Worm (Caenorhabditis elegans) whole organism, young adult: ENCODE measurements around the gene tsfm-1.

ENCODE experiments used
- B0261.1 ChIP-seq: sonication (generic microtip); optimal IDR thresholded peaks from 2 replicates; lab custom pipeline; 2016; ENCODE audit warnings: mild to moderate bottlenecking, missing genetic modification characterization, moderate library complexity, missing compliant biosample characterization
- F22D6.2 ChIP-seq: sonication (generic microtip); optimal IDR thresholded peaks from 2 replicates; lab custom pipeline; 2016; ENCODE audit warnings: mild to moderate bottlenecking, missing genetic modification characterization, missing compliant biosample characterization
- F33H1.4 ChIP-seq: fragments of 200-800 bp; sonication (Bioruptor generic); IDR thresholded peaks from 2 replicates; pipeline ENCODE4 v1.3.6; 2022; ENCODE audit warnings: missing genetic modification reagents, missing genetic modification characterization, missing compliant biosample characterization
- F37B4.10 ChIP-seq: fragments of 200-800 bp; sonication (Bioruptor generic); IDR thresholded peaks from 2 replicates; pipeline ENCODE4 v1.3.6; 2022; ENCODE audit warnings: missing genetic modification characterization, missing compliant biosample characterization
- F39B2.1 ChIP-seq: fragments of 200-800 bp; sonication (Bioruptor generic); IDR thresholded peaks from 2 replicates; pipeline ENCODE4 v1.3.6; 2022; ENCODE audit warnings: missing genetic modification reagents, missing genetic modification characterization, missing compliant biosample characterization
- F57C9.4 ChIP-seq: sonication (generic microtip); optimal IDR thresholded peaks from 2 replicates; lab custom pipeline; 2017; ENCODE audit warnings: mild to moderate bottlenecking, missing genetic modification characterization, missing compliant biosample characterization
- K12H6.12 ChIP-seq: fragments of 200-800 bp; sonication (Bioruptor generic); optimal IDR thresholded peaks from 2 replicates; lab custom pipeline; 2018; ENCODE audit warnings: mild to moderate bottlenecking, missing genetic modification characterization, missing compliant biosample characterization
- Y53G8AR.9 ChIP-seq: fragments of 200-800 bp; sonication (Bioruptor generic); conservative IDR thresholded peaks from 2 replicates; pipeline ENCODE4 v1.3.6; 2022; ENCODE audit warnings: missing genetic modification reagents, missing genetic modification characterization, missing compliant biosample characterization
- Y56A3A.18 ChIP-seq: fragments of 200-800 bp; sonication (Bioruptor generic); IDR thresholded peaks from 2 replicates; pipeline ENCODE4 v1.3.6; 2022; ENCODE audit warnings: missing genetic modification reagents, missing genetic modification characterization, missing compliant biosample characterization
- ZK185.1 ChIP-seq: sonication (generic microtip); optimal IDR thresholded peaks from 2 replicates; lab custom pipeline; 2016; ENCODE audit warnings: mild to moderate bottlenecking, missing genetic modification characterization, missing compliant biosample characterization; ENCODE audit not compliant: poor library complexity, severe bottlenecking
- aptf-3 ChIP-seq: fragments of 200-800 bp; sonication (Bioruptor generic); IDR thresholded peaks from 2 replicates; pipeline ENCODE4 v1.3.6; 2022; ENCODE audit warnings: missing genetic modification characterization, missing compliant biosample characterization
- attf-3 ChIP-seq: fragments of 200-800 bp; sonication (Bioruptor generic); conservative IDR thresholded peaks from 2 replicates; pipeline ENCODE4 v1.3.6; 2022; ENCODE audit warnings: missing genetic modification reagents, missing genetic modification characterization, missing compliant biosample characterization
- attf-6 ChIP-seq: fragments of 200-800 bp; sonication (Bioruptor generic); IDR thresholded peaks from 2 replicates; pipeline ENCODE4 v1.3.6; 2022; ENCODE audit warnings: missing genetic modification reagents, missing genetic modification characterization, missing compliant biosample characterization
- cebp-1 ChIP-seq, 2 experiments: fragments of 200-800 bp in 1 of 2; sonication (Bioruptor generic) in 1 of 2; sonication (generic microtip) in 1 of 2; IDR thresholded peaks in 1 of 2; optimal IDR thresholded peaks in 1 of 2; 2 replicates each; pipeline versions ENCODE4 v1.3.6 to Lab custom; 2017 to 2022; ENCODE audit warnings: missing compliant biosample characterization in 2 of 2, missing genetic modification characterization in 2 of 2, mild to moderate bottlenecking in 1 of 2, missing genetic modification reagents in 1 of 2, moderate library complexity in 1 of 2
- cebp-2 ChIP-seq: fragments of 200-800 bp; sonication (Bioruptor generic); IDR thresholded peaks from 2 replicates; pipeline ENCODE4 v1.3.6; 2022; ENCODE audit warnings: missing genetic modification characterization, missing compliant biosample characterization
- ceh-91 ChIP-seq: fragments of 200-800 bp; sonication (Bioruptor generic); IDR thresholded peaks from 2 replicates; pipeline ENCODE4 v1.3.6; 2022; ENCODE audit warnings: missing genetic modification reagents, missing genetic modification characterization, missing compliant biosample characterization
- dox-1 ChIP-seq: fragments of 200-800 bp; sonication (Bioruptor generic); IDR thresholded peaks from 2 replicates; pipeline ENCODE4 v1.3.6; 2022; ENCODE audit warnings: missing genetic modification reagents, missing genetic modification characterization, missing compliant biosample characterization
- dpl-1 ChIP-seq: fragments of 150-350 bp; optimal IDR thresholded peaks from 2 replicates; lab custom pipeline; 2014; ENCODE audit warnings: missing biosample characterization, missing genetic modification reagents, missing genetic modification characterization
- efl-1 ChIP-seq: fragments of 150-350 bp; optimal IDR thresholded peaks from 2 replicates; lab custom pipeline; 2014; ENCODE audit warnings: missing biosample characterization, missing genetic modification reagents, missing genetic modification characterization
- egl-18 ChIP-seq: fragments of 200-800 bp; sonication (Bioruptor generic); IDR thresholded peaks from 2 replicates; pipeline ENCODE4 v1.3.6; 2022; ENCODE audit warnings: missing genetic modification reagents, missing genetic modification characterization, missing compliant biosample characterization
- ets-4 ChIP-seq: fragments of 200-800 bp; sonication (Bioruptor generic); optimal IDR thresholded peaks from 2 replicates; lab custom pipeline; 2018; ENCODE audit warnings: mild to moderate bottlenecking, missing genetic modification characterization, missing compliant biosample characterization
- him-1 ChIP-seq: sonication (generic microtip); optimal IDR thresholded peaks from 2 replicates; lab custom pipeline; 2016; ENCODE audit warnings: missing genotype, missing genetic modification reagents, missing genetic modification characterization, missing compliant biosample characterization
- hlh-12 ChIP-seq: sonication (generic microtip); optimal IDR thresholded peaks from 2 replicates; lab custom pipeline; 2016; ENCODE audit warnings: missing genetic modification characterization, missing compliant biosample characterization
- lag-1 ChIP-seq: fragments of 200-800 bp; sonication (Bioruptor generic); IDR thresholded peaks from 2 replicates; pipeline ENCODE4 v1.3.6; 2022; ENCODE audit warnings: missing genetic modification reagents, missing genetic modification characterization, missing compliant biosample characterization
- lir-1 ChIP-seq: fragments of 200-800 bp; sonication (Bioruptor generic); conservative IDR thresholded peaks from 2 replicates; pipeline ENCODE4 v1.3.6; 2022; ENCODE audit warnings: missing genetic modification reagents, missing genetic modification characterization, missing compliant biosample characterization
- madf-6 ChIP-seq: fragments of 200-800 bp; sonication (Bioruptor generic); IDR thresholded peaks from 2 replicates; pipeline ENCODE4 v1.3.6; 2022; ENCODE audit warnings: missing genetic modification reagents, missing genetic modification characterization, missing compliant biosample characterization
- mcd-1 ChIP-seq: fragments of 200-800 bp; sonication (Bioruptor generic); IDR thresholded peaks from 2 replicates; pipeline ENCODE4 v1.3.6; 2022; ENCODE audit warnings: missing genetic modification reagents, missing genetic modification characterization, missing compliant biosample characterization
- mel-28 ChIP-seq: sonication (generic microtip); optimal IDR thresholded peaks from 2 replicates; lab custom pipeline; 2016; ENCODE audit warnings: borderline replicate concordance, mild to moderate bottlenecking, missing genetic modification characterization, missing compliant biosample characterization
- mxl-1 ChIP-seq: sonication (generic microtip); optimal IDR thresholded peaks from 2 replicates; lab custom pipeline; 2016; ENCODE audit warnings: missing genetic modification characterization, missing compliant biosample characterization
- nfya-2 ChIP-seq: fragments of 200-800 bp; sonication (Bioruptor generic); IDR thresholded peaks from 2 replicates; pipeline ENCODE4 v1.3.6; 2022; ENCODE audit warnings: missing genetic modification reagents, missing genetic modification characterization, missing compliant biosample characterization
- nfyb-1 ChIP-seq: fragments of 200-800 bp; sonication (Bioruptor generic); IDR thresholded peaks from 2 replicates; pipeline ENCODE4 v1.3.6; 2022; ENCODE audit warnings: missing genetic modification reagents, missing genetic modification characterization, missing compliant biosample characterization
- nhr-80 ChIP-seq: sonication (generic microtip); optimal IDR thresholded peaks from 2 replicates; lab custom pipeline; 2016; ENCODE audit warnings: missing genetic modification characterization, missing compliant biosample characterization
- pbrm-1 ChIP-seq: fragments of 200-800 bp; sonication (Bioruptor generic); IDR thresholded peaks from 2 replicates; pipeline ENCODE4 v1.3.6; 2022; ENCODE audit warnings: missing genetic modification reagents, missing genetic modification characterization, missing compliant biosample characterization
- rcor-1 ChIP-seq: fragments of 200-800 bp; sonication (Bioruptor generic); IDR thresholded peaks from 2 replicates; pipeline ENCODE4 v1.3.6; 2022; ENCODE audit warnings: missing genetic modification reagents, missing genetic modification characterization, missing compliant biosample characterization
- snpc-1.3 ChIP-seq: sonication (generic microtip); optimal IDR thresholded peaks from 2 replicates; lab custom pipeline; 2017; ENCODE audit warnings: missing genetic modification characterization, mild to moderate bottlenecking, missing compliant biosample characterization, antibody characterized with exemption, moderate library complexity, missing genotype, missing genetic modification reagents; ENCODE audit not compliant: insufficient read depth
- snpc-3.4 ChIP-seq: sonication (generic microtip); optimal IDR thresholded peaks from 2 replicates; lab custom pipeline; 2017; ENCODE audit warnings: missing genetic modification characterization, mild to moderate bottlenecking, missing compliant biosample characterization, antibody characterized with exemption, moderate library complexity, missing genotype, missing genetic modification reagents
- somi-1 ChIP-seq: fragments of 200-800 bp; sonication (Bioruptor generic); optimal IDR thresholded peaks from 2 replicates; lab custom pipeline; 2018; ENCODE audit warnings: mild to moderate bottlenecking, missing genetic modification characterization, missing compliant biosample characterization
- tbp1 ChIP-seq: fragments of 200-800 bp; sonication (Bioruptor generic); optimal IDR thresholded peaks from 2 replicates; lab custom pipeline; 2018; ENCODE audit warnings: mild to moderate bottlenecking, missing genetic modification characterization, missing compliant biosample characterization
- tbx-9 ChIP-seq: sonication (generic microtip); optimal IDR thresholded peaks from 2 replicates; lab custom pipeline; 2016; ENCODE audit warnings: borderline replicate concordance, missing genetic modification characterization, inconsistent platforms, missing compliant biosample characterization
- unc-62 ChIP-seq: fragments of 150-350 bp; optimal IDR thresholded peaks from 2 replicates; lab custom pipeline; 2014; ENCODE audit warnings: missing biosample characterization, missing genetic modification reagents, missing genetic modification characterization
- xnd-1 ChIP-seq: sonication (generic microtip); optimal IDR thresholded peaks from 2 replicates; lab custom pipeline; 2016; ENCODE audit warnings: missing genotype, missing genetic modification reagents, missing genetic modification characterization, missing compliant biosample characterization
- zfh-2 ChIP-seq: fragments of 200-800 bp; sonication (Bioruptor generic); conservative IDR thresholded peaks from 2 replicates; pipeline ENCODE4 v1.3.6; 2022; ENCODE audit warnings: missing genetic modification reagents, missing genetic modification characterization, missing compliant biosample characterization
- ztf-25 ChIP-seq: fragments of 200-800 bp; sonication (Bioruptor generic); IDR thresholded peaks from 2 replicates; pipeline ENCODE4 v1.3.6; 2022; ENCODE audit warnings: missing genetic modification reagents, missing genetic modification characterization, missing compliant biosample characterization
- ztf-28 ChIP-seq: fragments of 200-800 bp; sonication (Bioruptor generic); IDR thresholded peaks from 2 replicates; pipeline ENCODE4 v1.3.6; 2022; ENCODE audit warnings: missing genetic modification reagents, missing genetic modification characterization, missing compliant biosample characterization
- ztf-6 ChIP-seq: fragments of 200-800 bp; sonication (Bioruptor generic); IDR thresholded peaks from 2 replicates; pipeline ENCODE4 v1.3.6; 2022; ENCODE audit warnings: missing genetic modification reagents, missing genetic modification characterization, missing compliant biosample characterization

Gene tsfm-1

ce11 chrV:12271495-12271894 lies at the start of gene tsfm-1, which contains the start of gene capg-2:
Gene tsfm-1, minus strand, starts transcription at chrV:12271551.
Gene capg-2, plus strand, starts transcription at chrV:12271873.
- TF ChIP-seq K12H6.12 (tag; lab: Kevin White, UChicago), result no peak
- TF ChIP-seq snpc-1.3, result no peak
- TF ChIP-seq aptf-3 (GFP tag; lab: Robert Waterston, UW), result no peak
- no peak for TF ChIP-seq snpc-3.4
- TF ChIP-seq mel-28 (tag; lab: Kevin White, UChicago), result no peak
- no peak for TF ChIP-seq nfyb-1 (GFP tag; lab: Robert Waterston, UW)
- TF ChIP-seq unc-62 (GFP tag; lab: Kevin White, UChicago), result no peak
- TF ChIP-seq mcd-1 (GFP tag; lab: Robert Waterston, UW), result peak; percentile 61; the same call in 1 of the 2 replicates
- 0 out of 2 replicates have a peak, but pooled peaks have one; percentile 19 for TF ChIP-seq madf-6 (GFP tag; lab: Robert Waterston, UW)
- peak; percentile 67 for TF ChIP-seq efl-1 (GFP tag; lab: Kevin White, UChicago)
- no peak for TF ChIP-seq egl-18 (GFP tag; lab: Robert Waterston, UW)
- TF ChIP-seq ZK185.1 (tag; lab: Kevin White, UChicago), result no peak
- TF ChIP-seq dpl-1, result peak; percentile 21
- no peak for TF ChIP-seq him-1 (tag; lab: Kevin White, UChicago)
- no peak for TF ChIP-seq nhr-80 (tag; lab: Kevin White, UChicago)
- TF ChIP-seq, all 124 proteins: peak for 4

ce11 chrV:12320274-12320839 lies 49.0 kb upstream of the tsfm-1 start:
- TF ChIP-seq dox-1 (GFP tag; lab: Robert Waterston, UW) (no peak), mcd-1 (GFP tag; lab: Robert Waterston, UW) (no peak), ztf-6 (GFP tag; lab: Robert Waterston, UW) (no peak), rcor-1 (GFP tag; lab: Robert Waterston, UW) (no peak), xnd-1 (tag; lab: Kevin White, UChicago) (no peak), lir-1 (no peak), ztf-28 (no peak), B0261.1 (tag; lab: Kevin White, UChicago) (peak; percentile 7), ets-4 (GFP tag; lab: Kevin White, UChicago) (no peak), Y56A3A.18 (GFP tag; lab: Robert Waterston, UW) (0 out of 2 replicates have a peak, but pooled peaks have one; percentile 15), mxl-1 (no peak), cebp-1 (GFP tag; IDR thresholded peaks at IDR 0.05; lab: Robert Waterston, UW) (no peak), cebp-1 (tag; optimal IDR thresholded peaks at IDR 0.05; lab: Kevin White, UChicago) (peak; percentile 21), ztf-25 (GFP tag; lab: Robert Waterston, UW) (no peak), tbx-9 (tag; lab: Kevin White, UChicago) (no peak), F33H1.4 (GFP tag; lab: Robert Waterston, UW) (no peak), aptf-3 (GFP tag; lab: Robert Waterston, UW) (no peak), ceh-91 (GFP tag; lab: Robert Waterston, UW) (no peak), pbrm-1 (0 out of 2 replicates have a peak, but pooled peaks have one; percentile 19), F37B4.10 (GFP tag; lab: Robert Waterston, UW) (no peak), attf-3 (GFP tag; lab: Robert Waterston, UW) (0 out of 2 replicates have a peak, but pooled peaks have one; percentile 17), F57C9.4 (no peak), ZK185.1 (tag; lab: Kevin White, UChicago) (peak; percentile 16), F22D6.2 (tag; lab: Kevin White, UChicago) (no peak), cebp-2 (GFP tag; lab: Robert Waterston, UW) (no peak), Y53G8AR.9 (GFP tag; lab: Robert Waterston, UW) (peak; percentile 20; the same call in 1 of the 2 replicates), nfya-2 (no peak), F39B2.1 (no peak), tbp1 (GFP tag; lab: Kevin White, UChicago) (no peak), somi-1 (GFP tag; lab: Kevin White, UChicago) (no peak), egl-18 (GFP tag; lab: Robert Waterston, UW) (no peak), madf-6 (GFP tag; lab: Robert Waterston, UW) (peak; percentile 56), lag-1 (GFP tag; lab: Robert Waterston, UW) (no peak), zfh-2 (GFP tag; lab: Robert Waterston, UW) (no peak), hlh-12 (tag; lab: Kevin White, UChicago) (no peak), attf-6 (GFP tag; lab: Robert Waterston, UW) (no peak)
